Fruit fly (Drosophila melanogaster) whole organism, pupa: ENCODE measurements around the gene CG4770.
A peak's percentile ranks its signal among the peaks of the same experiment; 100 is the strongest.

Experiments
- CG10348 ChIP-seq: fragments of 200-800 bp; sonication (Bioruptor generic); IDR thresholded peaks from 2 replicates; pipeline ENCODE4 v1.3.6; 2022; ENCODE audit warnings: missing biosample characterization, missing genetic modification characterization
- CG12605 ChIP-seq: fragments of 200-800 bp; sonication (Bioruptor generic); IDR thresholded peaks from 2 replicates; pipeline ENCODE4 v1.3.6; 2022; ENCODE audit warnings: missing biosample characterization, missing genetic modification characterization
- CG14655 ChIP-seq: fragments of 200-800 bp; sonication (Bioruptor generic); optimal IDR thresholded peaks from 3 replicates; lab custom pipeline; 2017; ENCODE audit warnings: mild to moderate bottlenecking, missing biosample characterization, missing genetic modification reagents, missing genetic modification characterization
- CG15710 ChIP-seq: fragments of 200-800 bp; sonication (Bioruptor generic); optimal IDR thresholded peaks from 2 replicates; lab custom pipeline; 2018; ENCODE audit warnings: missing biosample characterization, mild to moderate bottlenecking, missing genetic modification characterization, moderate library complexity
- CG17806 ChIP-seq: fragments of 200-800 bp; sonication (Bioruptor generic); optimal IDR thresholded peaks from 2 replicates; lab custom pipeline; 2018; ENCODE audit warnings: missing biosample characterization, mild to moderate bottlenecking, missing genetic modification characterization, moderate library complexity
- CG32121 ChIP-seq: fragments of 200-800 bp; sonication (Bioruptor generic); IDR thresholded peaks from 2 replicates; pipeline ENCODE4 v1.3.6; 2022; ENCODE audit warnings: missing biosample characterization, missing genetic modification characterization
- CG34367 ChIP-seq: fragments of 200-800 bp; sonication (Bioruptor generic); optimal IDR thresholded peaks from 2 replicates; lab custom pipeline; 2018; ENCODE audit warnings: missing biosample characterization, mild to moderate bottlenecking, missing genetic modification characterization
- CG4496 ChIP-seq: fragments of 200-800 bp; sonication (Bioruptor generic); IDR thresholded peaks from 3 replicates; pipeline ENCODE4 v1.3.6; 2022; ENCODE audit warnings: missing biosample characterization, missing genetic modification characterization
- CG8159 ChIP-seq: fragments of 200-800 bp; sonication (Bioruptor generic); optimal IDR thresholded peaks from 3 replicates; lab custom pipeline; 2018; ENCODE audit warnings: missing biosample characterization, mild to moderate bottlenecking, missing genetic modification characterization, moderate library complexity
- CG8301 ChIP-seq: fragments of 200-800 bp; sonication (Bioruptor generic); optimal IDR thresholded peaks from 2 replicates; lab custom pipeline; 2018; ENCODE audit warnings: missing biosample characterization, mild to moderate bottlenecking, missing genetic modification characterization
- CG9948 ChIP-seq: fragments of 200-800 bp; sonication (Bioruptor generic); optimal IDR thresholded peaks from 2 replicates; lab custom pipeline; 2018; ENCODE audit warnings: missing biosample characterization, mild to moderate bottlenecking, missing genetic modification characterization, moderate library complexity
- D1 ChIP-seq: fragments of 200-800 bp; sonication (Bioruptor generic); optimal IDR thresholded peaks from 2 replicates; lab custom pipeline; 2018; ENCODE audit warnings: missing biosample characterization, mild to moderate bottlenecking, missing genetic modification characterization, moderate library complexity
- EcR ChIP-seq: fragments of 200-800 bp; sonication (Bioruptor generic); optimal IDR thresholded peaks from 3 replicates; lab custom pipeline; 2019; ENCODE audit warnings: missing biosample characterization, missing genetic modification characterization, mild to moderate bottlenecking, moderate library complexity, missing genetic modification reagents
- Ets98B ChIP-seq: fragments of 200-800 bp; sonication (Bioruptor generic); IDR thresholded peaks from 2 replicates; pipeline ENCODE4 v1.3.6; 2022; ENCODE audit warnings: missing biosample characterization, missing genetic modification characterization
- Pif1A ChIP-seq: fragments of 200-800 bp; sonication (Bioruptor generic); optimal IDR thresholded peaks from 3 replicates; lab custom pipeline; 2016; ENCODE audit warnings: missing biosample characterization, missing genetic modification characterization
- Pif1B ChIP-seq: fragments of 200-800 bp; sonication (Bioruptor generic); optimal IDR thresholded peaks from 3 replicates; lab custom pipeline; 2016; ENCODE audit warnings: missing biosample characterization, missing genetic modification characterization
- Snoo ChIP-seq: fragments of 200-800 bp; sonication (Bioruptor generic); optimal IDR thresholded peaks from 3 replicates; lab custom pipeline; 2017; ENCODE audit warnings: missing biosample characterization, mild to moderate bottlenecking, missing genetic modification characterization, inconsistent platforms
- fd96Ca ChIP-seq: fragments of 200-800 bp; sonication (Bioruptor generic); IDR thresholded peaks from 3 replicates; pipeline ENCODE4 v1.3.6; 2022; ENCODE audit warnings: missing biosample characterization, missing genetic modification characterization
- gl ChIP-seq: fragments of 200-800 bp; sonication (Bioruptor generic); optimal IDR thresholded peaks from 2 replicates; lab custom pipeline; 2018; ENCODE audit warnings: missing biosample characterization, mild to moderate bottlenecking, missing genetic modification characterization
- rn ChIP-seq: fragments of 200-800 bp; sonication (Bioruptor generic); IDR thresholded peaks from 2 replicates; pipeline ENCODE4 v1.3.6; 2022; ENCODE audit warnings: missing biosample characterization, missing genetic modification characterization

The CG4770 gene

DNA sequence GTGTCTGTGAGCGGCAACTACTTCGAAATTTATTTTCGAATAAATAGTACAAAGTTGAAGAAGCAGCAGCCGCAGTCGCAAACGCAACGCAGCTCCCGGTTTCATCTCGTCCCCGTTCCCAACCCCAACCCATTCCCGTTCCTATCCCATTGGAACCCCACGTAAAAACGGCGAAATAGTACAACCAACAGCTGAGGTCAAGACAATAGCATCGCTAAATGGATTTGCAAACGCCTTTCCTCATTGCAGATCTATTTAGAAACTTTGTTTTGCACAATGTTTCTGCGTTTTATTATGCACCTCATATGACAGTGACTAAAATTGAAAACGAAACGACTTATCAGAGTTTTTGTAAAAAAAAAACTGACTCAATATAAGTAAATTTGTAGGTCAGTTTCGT lies 26.9 kb upstream of the CG4770 start:
- 0 out of 3 replicates have a peak, but pooled peaks have one; percentile 48 for TF ChIP-seq fd96Ca
- TF ChIP-seq CG32121 (GFP tag; lab: Robert Waterston, UW): 0 out of 2 replicates have a peak, but pooled peaks have one; percentile 9
- no peak for TF ChIP-seq CG4496 (GFP tag; lab: Robert Waterston, UW)

DNA sequence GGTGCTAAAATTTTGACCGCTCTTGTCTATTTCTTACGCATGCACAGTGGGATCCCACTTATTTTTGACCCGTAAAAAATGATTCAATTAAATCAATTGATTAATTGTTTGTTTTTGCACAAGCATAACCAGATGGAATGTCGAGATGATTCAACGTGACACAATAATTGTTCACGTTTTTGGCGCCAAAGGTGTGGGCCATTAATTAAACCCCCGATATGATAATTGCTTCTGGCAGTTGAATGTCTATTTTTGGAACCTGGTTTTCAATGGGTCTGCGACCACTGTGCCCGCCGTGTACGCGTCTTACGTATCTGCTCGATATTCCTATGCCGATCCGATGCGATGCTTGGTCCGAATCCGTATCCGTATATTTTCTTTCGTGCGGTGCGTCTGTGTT lies 26.3 kb upstream of the CG4770 start:
- peak; percentile 44; the same call in 1 of the 2 replicates for TF ChIP-seq Ets98B (GFP tag; lab: Robert Waterston, UW)
- peak; percentile 75 for TF ChIP-seq CG4496 (GFP tag; lab: Robert Waterston, UW)
- TF ChIP-seq fd96Ca: peak; percentile 63
- TF ChIP-seq CG34367: no peak

DNA sequence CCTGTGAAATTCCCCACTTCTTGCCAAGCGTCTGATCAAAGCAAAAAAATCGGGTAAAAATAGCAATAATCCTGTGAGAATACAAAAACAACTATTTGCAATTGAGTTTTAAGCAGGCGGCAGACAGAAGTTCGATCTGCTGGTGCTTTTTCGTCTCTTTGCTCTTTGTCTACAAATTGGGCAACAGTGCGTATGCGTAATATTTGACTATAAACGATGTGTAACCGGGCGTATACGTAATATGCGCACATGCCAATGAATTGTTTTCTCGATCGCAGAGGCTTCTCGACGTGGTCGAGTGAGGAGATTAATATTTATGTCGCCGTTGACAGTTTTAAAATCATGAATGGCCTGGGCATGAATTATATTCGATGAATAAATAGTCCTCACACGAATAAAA lies 23.0 kb upstream of the CG4770 start:
- no peak for TF ChIP-seq Pif1A (GFP tag; lab: Kevin White, UChicago)
- TF ChIP-seq CG8159 (tag; lab: Kevin White, UChicago): no peak
- TF ChIP-seq CG34367: no peak
- no peak for TF ChIP-seq CG17806 (tag; lab: Kevin White, UChicago)
- no peak for TF ChIP-seq D1 (tag; lab: Kevin White, UChicago)
- no peak for TF ChIP-seq Snoo
- no peak for TF ChIP-seq CG8301 (tag; lab: Kevin White, UChicago)
- no peak for TF ChIP-seq CG12605 (GFP tag; lab: Robert Waterston, UW)
- TF ChIP-seq rn (GFP tag; lab: Robert Waterston, UW): no peak
- no peak for TF ChIP-seq EcR (GFP tag; lab: Kevin White, UChicago)
- TF ChIP-seq CG15710 (tag; lab: Kevin White, UChicago): no peak
- TF ChIP-seq CG10348: no peak
- no peak for TF ChIP-seq gl
- TF ChIP-seq Ets98B (GFP tag; lab: Robert Waterston, UW): no peak
- no peak for TF ChIP-seq CG14655 (GFP tag; lab: Kevin White, UChicago)
- no peak for TF ChIP-seq fd96Ca
- no peak for TF ChIP-seq Pif1B (GFP tag; lab: Kevin White, UChicago)
- no peak for TF ChIP-seq CG9948

DNA sequence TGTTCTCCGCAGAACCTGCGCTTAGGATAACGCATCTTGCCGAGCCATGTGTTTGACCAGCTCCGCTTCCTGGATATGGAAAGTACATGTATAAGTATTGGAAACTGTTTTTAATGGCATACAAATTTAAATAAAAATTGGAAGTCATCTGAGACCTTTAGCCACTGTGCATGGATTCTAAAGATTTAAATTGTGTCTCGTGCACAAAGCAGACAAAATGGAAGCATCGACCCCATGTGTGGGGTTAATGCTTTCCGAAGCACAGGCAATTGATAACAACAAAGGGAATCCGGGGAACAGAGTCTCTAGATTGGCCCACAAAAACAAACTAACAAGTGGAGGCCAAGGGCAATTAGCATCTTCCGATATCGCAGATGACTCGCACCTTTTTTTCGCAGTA lies 16.6 kb upstream of the CG4770 start:
- no peak for TF ChIP-seq CG32121 (GFP tag; lab: Robert Waterston, UW)

DNA sequence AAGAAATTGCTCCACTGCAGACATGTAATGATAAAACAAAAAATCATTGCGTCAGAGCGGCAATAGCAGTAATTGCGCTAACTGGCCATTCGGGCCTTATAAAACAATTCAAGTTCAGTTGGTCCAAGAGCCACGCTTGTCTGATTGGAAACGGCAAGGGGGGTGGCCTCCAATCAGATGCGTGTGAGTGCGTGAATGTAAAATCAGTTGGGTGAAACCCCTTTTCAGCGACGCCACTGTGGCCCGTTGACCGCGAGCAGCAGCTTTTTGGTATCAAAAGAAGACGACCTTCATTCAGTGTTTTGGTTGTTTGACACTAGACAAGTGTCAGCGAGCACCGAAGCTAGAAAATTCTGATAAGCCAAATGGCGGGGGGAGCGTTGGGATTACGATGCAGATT lies 16.0 kb upstream of the CG4770 start:
- 0 out of 3 replicates have a peak, but pooled peaks have one; percentile 5 for TF ChIP-seq fd96Ca
- no peak for TF ChIP-seq CG8159 (tag; lab: Kevin White, UChicago)
- TF ChIP-seq, all 21 proteins: peak for 1

DNA sequence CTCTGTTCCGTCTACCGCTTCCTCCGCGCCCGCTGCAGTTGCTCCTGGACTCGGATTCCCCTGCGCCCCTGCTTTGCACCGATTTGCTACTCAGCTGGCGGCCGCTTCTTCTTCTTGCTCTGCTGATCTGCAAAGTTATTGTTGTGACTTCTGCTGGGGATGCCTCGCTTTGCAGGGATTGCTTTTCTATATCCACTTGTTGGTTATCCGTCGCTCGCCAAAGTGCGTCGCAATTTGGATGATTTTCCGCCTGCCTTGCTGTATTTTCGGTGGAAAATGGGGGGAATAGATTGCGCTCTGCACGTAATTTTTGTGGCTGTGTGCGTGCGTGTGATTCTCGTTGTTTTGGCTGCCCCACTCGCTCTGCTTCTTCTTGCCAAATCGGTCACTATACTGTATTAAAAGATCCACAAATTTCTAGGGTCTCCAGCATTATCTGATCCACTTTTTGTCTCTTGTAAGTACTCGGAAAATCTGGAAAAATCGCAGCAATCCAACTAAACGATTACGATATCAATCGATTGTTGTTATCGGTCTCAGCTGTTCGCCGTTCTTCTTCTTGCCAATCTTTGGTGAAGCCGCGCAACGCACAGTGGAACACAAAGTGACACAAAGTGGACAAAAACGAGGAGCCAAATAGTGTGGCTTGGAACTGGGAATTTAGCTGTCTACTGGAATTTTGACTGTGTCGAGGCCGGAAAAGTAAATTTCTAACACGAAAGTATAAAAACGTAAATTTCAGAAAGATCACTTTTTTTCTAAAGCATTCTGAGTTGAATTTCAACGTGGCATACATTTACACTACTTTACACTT lies 15.2 kb upstream of the CG4770 start, which contains the start of gene ClpX:
Gene ClpX, minus strand, starts transcription at position 764 of the 814 bp plus-strand sequence.
- TF ChIP-seq CG17806 (tag; lab: Kevin White, UChicago) (no peak), CG15710 (tag; lab: Kevin White, UChicago) (no peak), Pif1B (GFP tag; lab: Kevin White, UChicago) (no peak), D1 (tag; lab: Kevin White, UChicago) (no peak), CG4496 (GFP tag; lab: Robert Waterston, UW) (peak; percentile 26; the same call in 1 of the 3 replicates), EcR (GFP tag; lab: Kevin White, UChicago) (no peak), CG9948 (no peak)

DNA sequence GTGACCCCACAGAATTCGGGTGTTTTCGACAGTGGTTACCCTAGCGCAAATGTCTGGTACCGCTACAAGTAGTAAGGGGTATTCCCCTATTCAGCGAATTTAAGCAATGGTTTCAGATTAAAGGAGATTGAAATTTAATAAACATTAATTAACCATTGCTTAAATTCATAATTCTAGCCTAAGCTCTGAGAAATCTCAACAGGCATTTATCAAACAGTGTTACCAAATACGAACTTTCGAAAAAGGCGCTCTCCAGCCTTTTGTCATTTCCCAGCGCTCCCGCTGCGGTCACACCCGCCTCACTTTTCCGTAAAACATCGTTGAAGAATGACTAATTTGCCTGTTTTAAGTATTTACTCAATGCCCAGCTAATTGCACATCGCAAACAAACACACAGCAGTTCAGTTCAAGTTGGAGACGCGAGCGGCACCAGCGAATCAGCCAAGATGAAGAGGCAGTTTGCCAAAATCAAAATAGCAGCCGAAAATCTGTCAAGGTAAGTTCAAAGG lies 13.4 kb upstream of the CG4770 start, which contains the start of the genes Surf6 and RhoGAP92B:
Gene Surf6, minus strand, starts transcription at position 4 of the 509 bp plus-strand sequence.
Gene RhoGAP92B, plus strand, starts transcription at position 300 of the 509 bp plus-strand sequence.
- TF ChIP-seq EcR (GFP tag; lab: Kevin White, UChicago) (peak; percentile 68), CG9948 (no peak), CG4496 (GFP tag; lab: Robert Waterston, UW) (peak; percentile 29; the same call in 1 of the 3 replicates), CG8159 (tag; lab: Kevin White, UChicago) (peak; percentile 14), Pif1B (GFP tag; lab: Kevin White, UChicago) (peak; percentile 30), Pif1A (GFP tag; lab: Kevin White, UChicago) (no peak), D1 (tag; lab: Kevin White, UChicago) (no peak), fd96Ca (peak; percentile 40; the same call in 1 of the 3 replicates), CG34367 (peak; percentile 44), CG32121 (GFP tag; lab: Robert Waterston, UW) (peak; percentile 68), CG15710 (tag; lab: Kevin White, UChicago) (peak; percentile 43), CG14655 (GFP tag; lab: Kevin White, UChicago) (no peak), CG12605 (GFP tag; lab: Robert Waterston, UW) (peak; percentile 56; the same call in 1 of the 2 replicates), CG17806 (tag; lab: Kevin White, UChicago) (peak; percentile 12), CG8301 (tag; lab: Kevin White, UChicago) (no peak), Snoo (peak; percentile 40)
